Worm (Caenorhabditis elegans) whole organism, L1 larva: ENCODE measurements around the gene sru-7.

Experiments
- blmp-1 ChIP-seq: fragments of 150-350 bp; optimal IDR thresholded peaks from 2 replicates; lab custom pipeline; 2014; ENCODE audit warnings: missing biosample characterization, missing genetic modification characterization
- egl-27 ChIP-seq, 2 experiments: fragments of 150-350 bp in 1 of 2; sonication (generic microtip); optimal IDR thresholded peaks; 3 replicates each; lab custom pipeline; 2017 to 2018; ENCODE audit warnings: missing biosample characterization in 2 of 2, missing genetic modification characterization in 2 of 2, missing genetic modification reagents in 2 of 2
- hpl-2 ChIP-seq: fragments of 150-350 bp; optimal IDR thresholded peaks from 2 replicates; lab custom pipeline; 2014; ENCODE audit warnings: missing biosample characterization, missing genetic modification reagents, missing genetic modification characterization
- irx-1 ChIP-seq: sonication (generic microtip); optimal IDR thresholded peaks from 2 replicates; lab custom pipeline; 2016; ENCODE audit warnings: missing genetic modification characterization, missing compliant biosample characterization
- lin-13 ChIP-seq: fragments of 150-350 bp; optimal IDR thresholded peaks from 2 replicates; lab custom pipeline; 2014; ENCODE audit warnings: missing biosample characterization, missing genetic modification reagents, missing genetic modification characterization
- lin-39 ChIP-seq: fragments of 150-350 bp; optimal IDR thresholded peaks from 2 replicates; lab custom pipeline; 2014; ENCODE audit warnings: missing biosample characterization, missing genetic modification reagents, missing genetic modification characterization
- lir-3 ChIP-seq: sonication (generic microtip); optimal IDR thresholded peaks from 2 replicates; lab custom pipeline; 2016; ENCODE audit warnings: mild to moderate bottlenecking, missing genetic modification characterization, moderate library complexity, missing compliant biosample characterization; ENCODE audit not compliant: poor library complexity
- mep-1 ChIP-seq: fragments of 150-350 bp; optimal IDR thresholded peaks from 2 replicates; lab custom pipeline; 2014; ENCODE audit warnings: missing biosample characterization, missing genetic modification characterization
- nhr-20 ChIP-seq: sonication (generic microtip); optimal IDR thresholded peaks from 2 replicates; lab custom pipeline; 2016; ENCODE audit warnings: mild to moderate bottlenecking, missing genetic modification characterization, missing compliant biosample characterization
- nhr-77 ChIP-seq: fragments of 150-350 bp; optimal IDR thresholded peaks from 2 replicates; lab custom pipeline; 2014; ENCODE audit warnings: missing biosample characterization, missing genetic modification characterization
- nhr-90 ChIP-seq: sonication (generic microtip); optimal IDR thresholded peaks from 2 replicates; lab custom pipeline; 2016; ENCODE audit warnings: mild to moderate bottlenecking, missing genetic modification characterization, missing compliant biosample characterization; ENCODE audit not compliant: poor library complexity
- unc-62 ChIP-seq: fragments of 150-350 bp; optimal IDR thresholded peaks from 2 replicates; lab custom pipeline; 2014; ENCODE audit warnings: missing biosample characterization, missing genetic modification reagents, missing genetic modification characterization

- TF ChIP-seq lir-3 = no peak
- no peak for TF ChIP-seq unc-62 (GFP tag; lab: Kevin White, UChicago)
- TF ChIP-seq blmp-1 = peak; percentile 75
- peak; percentile 72 for TF ChIP-seq nhr-20 (tag; lab: Kevin White, UChicago)
- peak; percentile 62 for TF ChIP-seq nhr-90 (tag; lab: Kevin White, UChicago)
- TF ChIP-seq irx-1 = no peak
- TF ChIP-seq lin-39 = no peak
- TF ChIP-seq mep-1 (tag; lab: Kevin White, UChicago) = no peak
- TF ChIP-seq nhr-77 (tag; lab: Kevin White, UChicago) = no peak
- TF ChIP-seq hpl-2 (GFP tag; lab: Kevin White, UChicago) = no peak
- TF ChIP-seq egl-27 (tag; optimal IDR thresholded peaks at IDR 0.05; lab: Kevin White, UChicago) = no peak
- no peak for TF ChIP-seq lin-13 (GFP tag; lab: Kevin White, UChicago)
Measured at ce11 chrIV:8528345-8528744, 36.0 kb downstream of the sru-7 start.
